Fruit fly (Drosophila melanogaster) whole organism, embryonic: ENCODE measurements around the gene CG17826.

Experiments used
- Awh ChIP-seq: fragments of 200-800 bp; sonication (Bioruptor generic); IDR thresholded peaks from 2 replicates; pipeline ENCODE4, ENCODE4 v1.3.6; 2022; ENCODE audit warnings: missing biosample characterization, missing genetic modification characterization
- Blimp-1 ChIP-seq: fragments of 200-800 bp; sonication (Bioruptor generic); optimal IDR thresholded peaks from 3 replicates; lab custom pipeline; 2018; ENCODE audit warnings: missing biosample characterization, missing genetic modification characterization, mild to moderate bottlenecking, moderate library complexity, missing genetic modification reagents
- BtbVII ChIP-seq: fragments of 200-800 bp; sonication (Bioruptor generic); optimal IDR thresholded peaks from 3 replicates; lab custom pipeline; 2017; ENCODE audit warnings: missing biosample characterization, mild to moderate bottlenecking, missing genetic modification characterization
- CG11398 ChIP-seq: fragments of 200-800 bp; sonication (Bioruptor generic); optimal IDR thresholded peaks from 2 replicates; lab custom pipeline; 2016; ENCODE audit warnings: missing biosample characterization, missing genetic modification characterization
- CG11695 ChIP-seq: fragments of 200-800 bp; sonication (Bioruptor generic); IDR thresholded peaks from 3 replicates; pipeline ENCODE4 v1.3.6; 2022; ENCODE audit warnings: missing biosample characterization, missing genetic modification characterization
- CG12071 ChIP-seq: fragments of 200-800 bp; sonication (Bioruptor generic); optimal IDR thresholded peaks from 3 replicates; lab custom pipeline; 2018; ENCODE audit warnings: missing biosample characterization, mild to moderate bottlenecking, missing genetic modification characterization
- CG12236 ChIP-seq: fragments of 200-800 bp; sonication (Bioruptor generic); optimal IDR thresholded peaks from 2 replicates; lab custom pipeline; 2016; ENCODE audit warnings: missing biosample characterization, missing genetic modification characterization
- CG14014 ChIP-seq: fragments of 200-800 bp; sonication (Bioruptor generic); IDR thresholded peaks from 2 replicates; pipeline ENCODE4 v1.3.6; 2022; ENCODE audit warnings: missing biosample characterization, missing genetic modification characterization
- CG15479 ChIP-seq: fragments of 200-800 bp; sonication (Bioruptor generic); optimal IDR thresholded peaks from 3 replicates; lab custom pipeline; 2019; ENCODE audit warnings: missing biosample characterization, mild to moderate bottlenecking, missing genetic modification characterization, moderate library complexity
- CG15514 ChIP-seq: fragments of 200-800 bp; sonication (Bioruptor generic); optimal IDR thresholded peaks from 3 replicates; lab custom pipeline; 2017; ENCODE audit warnings: missing biosample characterization, missing genetic modification characterization, mild to moderate bottlenecking, moderate library complexity, missing genetic modification reagents
- CG17186 ChIP-seq: fragments of 200-800 bp; sonication (Bioruptor generic); optimal IDR thresholded peaks from 3 replicates; lab custom pipeline; 2017; ENCODE audit warnings: missing biosample characterization, missing genetic modification reagents, missing genetic modification characterization
- CG18011 ChIP-seq: fragments of 200-800 bp; sonication (Bioruptor generic); optimal IDR thresholded peaks from 2 replicates; lab custom pipeline; 2017; ENCODE audit warnings: missing biosample characterization, missing genetic modification characterization, mild to moderate bottlenecking, moderate library complexity, missing genotype
- CG3281 ChIP-seq: fragments of 200-800 bp; sonication (Bioruptor generic); optimal IDR thresholded peaks from 3 replicates; lab custom pipeline; 2017; ENCODE audit warnings: missing biosample characterization, mild to moderate bottlenecking, missing genetic modification characterization
- CG5953 ChIP-seq: fragments of 200-800 bp; sonication (Bioruptor generic); IDR thresholded peaks from 2 replicates; pipeline ENCODE4 v1.3.6; 2022; ENCODE audit warnings: missing biosample characterization, missing genetic modification characterization
- CG6654 ChIP-seq: fragments of 200-800 bp; sonication (Bioruptor generic); optimal IDR thresholded peaks from 2 replicates; lab custom pipeline; 2017; ENCODE audit warnings: missing biosample characterization, mild to moderate bottlenecking, missing genetic modification characterization
- CG7357 ChIP-seq: fragments of 200-800 bp; sonication (Bioruptor generic); IDR thresholded peaks from 3 replicates; pipeline ENCODE4 v1.3.6; 2022; ENCODE audit warnings: missing biosample characterization, missing genetic modification characterization
- CG8290 ChIP-seq, 3 experiments: fragments of 200-800 bp; sonication (Bioruptor generic); optimal IDR thresholded peaks; 2 replicates each; lab custom pipeline; 2016 to 2019; ENCODE audit warnings: missing biosample characterization in 3 of 3, missing genetic modification characterization in 3 of 3, mild to moderate bottlenecking in 2 of 3, moderate library complexity in 1 of 3
- CG8388 ChIP-seq: fragments of 200-800 bp; sonication (Bioruptor generic); optimal IDR thresholded peaks from 2 replicates; lab custom pipeline; 2019; ENCODE audit warnings: missing biosample characterization, mild to moderate bottlenecking, missing genetic modification characterization, moderate library complexity
- CTCF ChIP-seq: fragments of 200-800 bp; sonication (Bioruptor generic); optimal IDR thresholded peaks from 2 replicates; lab custom pipeline; 2017; ENCODE audit warnings: missing biosample characterization, mild to moderate bottlenecking, missing genetic modification characterization, moderate library complexity
- Chrac-16 ChIP-seq: fragments of 200-800 bp; sonication (Bioruptor generic); optimal IDR thresholded peaks from 3 replicates; lab custom pipeline; 2016; ENCODE audit warnings: missing biosample characterization, missing genetic modification characterization
- D ChIP-seq, 2 experiments: fragments of 200-800 bp in 1 of 2; fragments of >200 bp in 1 of 2; sonication (Bioruptor generic) in 1 of 2; optimal IDR thresholded peaks; 2 replicates in 1 of 2; 3 replicates in 1 of 2; lab custom pipeline; 2017; ENCODE audit warnings: mild to moderate bottlenecking in 1 of 2, missing biosample characterization in 1 of 2, missing genetic modification characterization in 1 of 2, missing genetic modification reagents in 1 of 2
- Dll ChIP-seq: fragments of 200-800 bp; sonication (Bioruptor generic); IDR thresholded peaks from 4 replicates; pipeline ENCODE4 v1.3.6; 2022; ENCODE audit warnings: missing biosample characterization, missing genetic modification characterization; ENCODE audit not compliant: partially characterized antibody
- Dref ChIP-seq: fragments of 200-800 bp; sonication (Bioruptor generic); IDR thresholded peaks from 2 replicates; pipeline ENCODE4 v1.3.6; 2022; ENCODE audit warnings: missing biosample characterization, missing genetic modification characterization
- GATAe ChIP-seq: fragments of 200-800 bp; sonication (Bioruptor generic); conservative IDR thresholded peaks from 2 replicates; pipeline ENCODE4 v1.3.6; 2022; ENCODE audit warnings: missing biosample characterization, missing genetic modification characterization
- Hey ChIP-seq: fragments of 200-800 bp; sonication (Bioruptor generic); optimal IDR thresholded peaks from 3 replicates; lab custom pipeline; 2018; ENCODE audit warnings: missing biosample characterization, mild to moderate bottlenecking, missing genetic modification characterization
- MBD-R2 ChIP-seq: fragments of 200-800 bp; sonication (Bioruptor generic); IDR thresholded peaks from 2 replicates; pipeline ENCODE4 v1.3.6; 2022; ENCODE audit warnings: missing biosample characterization, missing genetic modification characterization
- NC2α ChIP-seq: fragments of 200-800 bp; sonication (Bioruptor generic); optimal IDR thresholded peaks from 2 replicates; lab custom pipeline; 2016; ENCODE audit warnings: missing biosample characterization, missing genetic modification characterization
- NK7.1 ChIP-seq: fragments of 200-800 bp; sonication (Bioruptor generic); optimal IDR thresholded peaks from 3 replicates; lab custom pipeline; 2016; ENCODE audit warnings: missing biosample characterization, missing genetic modification characterization
- Oli ChIP-seq: fragments of 200-800 bp; sonication (Bioruptor generic); optimal IDR thresholded peaks from 2 replicates; lab custom pipeline; 2018; ENCODE audit warnings: missing biosample characterization, mild to moderate bottlenecking, missing genetic modification characterization, moderate library complexity
- Scr ChIP-seq: fragments of 200-800 bp; sonication (Bioruptor generic); IDR thresholded peaks from 2 replicates; pipeline ENCODE4 v1.3.6; 2022; ENCODE audit warnings: missing biosample characterization, missing genetic modification characterization; ENCODE audit not compliant: partially characterized antibody
- Vsx1 ChIP-seq: fragments of 200-800 bp; sonication (Bioruptor generic); optimal IDR thresholded peaks from 2 replicates; lab custom pipeline; 2017; ENCODE audit warnings: missing biosample characterization, mild to moderate bottlenecking, missing genetic modification characterization, missing genetic modification reagents
- Xrp1 ChIP-seq: fragments of 200-800 bp; sonication (Bioruptor generic); IDR thresholded peaks from 2 replicates; pipeline ENCODE4 v1.3.6; 2022; ENCODE audit warnings: missing biosample characterization, missing genetic modification characterization
- ab ChIP-seq: fragments of 200-800 bp; sonication (Bioruptor generic); optimal IDR thresholded peaks from 2 replicates; lab custom pipeline; 2016; ENCODE audit warnings: missing biosample characterization, missing genetic modification characterization
- dimm ChIP-seq: fragments of 200-800 bp; sonication (Bioruptor generic); IDR thresholded peaks from 2 replicates; pipeline ENCODE4 v1.3.6; 2022; ENCODE audit warnings: missing biosample characterization, missing genetic modification characterization
- disco-r ChIP-seq: fragments of 200-800 bp; sonication (Bioruptor generic); optimal IDR thresholded peaks from 2 replicates; lab custom pipeline; 2016; ENCODE audit warnings: missing biosample characterization, missing genetic modification characterization
- ewg ChIP-seq: fragments of 200-800 bp; sonication (Bioruptor generic); optimal IDR thresholded peaks from 3 replicates; lab custom pipeline; 2017; ENCODE audit warnings: mild to moderate bottlenecking, missing biosample characterization, missing genetic modification reagents, missing genetic modification characterization
- exex ChIP-seq: fragments of 200-800 bp; sonication (Bioruptor generic); optimal IDR thresholded peaks from 4 replicates; lab custom pipeline; 2018; ENCODE audit warnings: missing biosample characterization, mild to moderate bottlenecking, missing genetic modification characterization, moderate library complexity
- grn ChIP-seq: fragments of 200-800 bp; sonication (Bioruptor generic); optimal IDR thresholded peaks from 3 replicates; lab custom pipeline; 2017; ENCODE audit warnings: missing biosample characterization, missing genetic modification characterization
- gsb-n ChIP-seq: fragments of 200-800 bp; sonication (Bioruptor generic); optimal IDR thresholded peaks from 3 replicates; lab custom pipeline; 2018; ENCODE audit warnings: missing biosample characterization, mild to moderate bottlenecking, missing genetic modification characterization
- ham ChIP-seq: fragments of 200-800 bp; sonication (Bioruptor generic); IDR thresholded peaks from 2 replicates; pipeline ENCODE4 v1.3.6; 2022; ENCODE audit warnings: missing biosample characterization, missing genetic modification characterization
- knrl ChIP-seq: fragments of 200-800 bp; sonication (Bioruptor generic); IDR thresholded peaks from 3 replicates; pipeline ENCODE4 v1.3.6; 2022; ENCODE audit warnings: missing biosample characterization, missing genetic modification characterization; ENCODE audit not compliant: partially characterized antibody
- mam ChIP-seq: fragments of 200-800 bp; sonication (Bioruptor generic); optimal IDR thresholded peaks from 3 replicates; lab custom pipeline; 2016; ENCODE audit warnings: missing biosample characterization, missing genetic modification characterization
- mirr ChIP-seq: fragments of 200-800 bp; sonication (Bioruptor generic); optimal IDR thresholded peaks from 3 replicates; lab custom pipeline; 2018; ENCODE audit warnings: missing biosample characterization, mild to moderate bottlenecking, missing genetic modification characterization
- pho ChIP-seq: fragments of 200-800 bp; sonication (Bioruptor generic); optimal IDR thresholded peaks from 2 replicates; lab custom pipeline; 2016; ENCODE audit warnings: missing biosample characterization, missing genetic modification characterization
- rib ChIP-seq: fragments of 200-800 bp; sonication (Bioruptor generic); IDR thresholded peaks from 2 replicates; pipeline ENCODE4 v1.3.6; 2022; ENCODE audit warnings: missing biosample characterization, missing genetic modification characterization
- tna ChIP-seq: fragments of 200-800 bp; sonication (Bioruptor generic); IDR thresholded peaks from 2 replicates; pipeline ENCODE4 v1.3.6; 2022; ENCODE audit warnings: missing biosample characterization, missing genetic modification characterization; ENCODE audit not compliant: partially characterized antibody
- tx ChIP-seq: fragments of 200-800 bp; sonication (Bioruptor generic); optimal IDR thresholded peaks from 2 replicates; lab custom pipeline; 2016; ENCODE audit warnings: missing biosample characterization, missing genetic modification characterization

The CG17826 gene

dm6 chr3L:11941612-11942011, 8.0 kb upstream of the CG17826 start, which contains the start of gene Rpt4R:
Gene Rpt4R (plus strand): TSS chr3L:11941912.
- TF ChIP-seq CG15514 (GFP tag; lab: Kevin White, UChicago), result peak; percentile 17
- peak; percentile 75 for TF ChIP-seq CTCF (GFP tag; lab: Kevin White, UChicago)
- TF ChIP-seq pho (GFP tag; lab: Kevin White, UChicago), result no peak

dm6 chr3L:11944752-11945151, 4.9 kb upstream of the CG17826 start, which contains the start of gene CG5883:
Gene CG5883 (minus strand): TSS chr3L:11944852.
- TF ChIP-seq CG8388 (GFP tag; lab: Kevin White, UChicago) (peak; percentile 6), CG7357 (no peak), dimm (no peak)
- TF ChIP-seq, all 482 proteins: peak for 1

DNA sequence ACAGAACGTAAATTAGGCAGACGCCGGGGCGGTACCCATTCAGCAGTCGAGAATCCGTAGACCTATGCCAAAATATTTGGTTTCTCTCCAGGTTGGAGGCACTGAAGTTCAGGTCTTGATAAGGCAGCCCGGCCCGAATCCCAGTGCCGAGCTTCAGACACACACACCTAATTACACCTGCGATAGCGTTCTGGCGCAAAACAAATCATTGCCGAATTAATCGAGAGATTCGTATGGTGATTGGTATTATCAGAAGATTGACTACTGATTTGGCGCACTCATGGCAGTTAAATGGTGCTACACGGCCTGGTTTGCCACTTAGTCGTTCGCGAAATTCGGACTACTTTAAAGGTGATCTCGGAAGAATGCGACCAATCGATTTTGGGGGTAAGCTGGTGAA, 2.3 kb upstream of the CG17826 start, which contains the start of gene CG7252:
Gene CG7252 (plus strand): TSS at position 319 of the 400 bp plus-strand sequence.
- TF ChIP-seq Dref, result no peak
- peak; percentile 82 for TF ChIP-seq grn (GFP tag; lab: Kevin White, UChicago)
- TF ChIP-seq Chrac-16 (GFP tag; lab: Kevin White, UChicago), result no peak
- TF ChIP-seq tx (GFP tag; lab: Kevin White, UChicago), result no peak
- no peak for TF ChIP-seq BtbVII (GFP tag; lab: Kevin White, UChicago)
- no peak for TF ChIP-seq CG14014 (GFP tag; lab: Robert Waterston, UW)
- TF ChIP-seq GATAe, result peak; percentile 46; the same call in 1 of the 2 replicates
- TF ChIP-seq Vsx1, result no peak
- peak; percentile 96 for TF ChIP-seq exex (tag; lab: Kevin White, UChicago)
- peak; percentile 87 for TF ChIP-seq Hey (tag; lab: Kevin White, UChicago)
- no peak for TF ChIP-seq gsb-n (tag; lab: Kevin White, UChicago)
- TF ChIP-seq rib, result no peak
- TF ChIP-seq ab (GFP tag; lab: Kevin White, UChicago), result no peak
- TF ChIP-seq D (optimal IDR thresholded peaks at IDR 0.05; lab: Kevin White, UChicago), result no peak
- TF ChIP-seq D (GFP tag; optimal IDR thresholded peaks at IDR 0.05; lab: Kevin White, UChicago), result no peak
- no peak for TF ChIP-seq tna
- no peak for TF ChIP-seq MBD-R2 (GFP tag; lab: Robert Waterston, UW)
- no peak for TF ChIP-seq Xrp1 (GFP tag; lab: Robert Waterston, UW)
- no peak for TF ChIP-seq disco-r (GFP tag; lab: Kevin White, UChicago)
- no peak for TF ChIP-seq CG3281 (GFP tag; lab: Kevin White, UChicago)
- no peak for TF ChIP-seq mam (GFP tag; lab: Kevin White, UChicago)
- no peak for TF ChIP-seq CG5953 (GFP tag; lab: Robert Waterston, UW)
- no peak for TF ChIP-seq ewg (GFP tag; lab: Kevin White, UChicago)
- TF ChIP-seq NC2α, result no peak
- no peak for TF ChIP-seq CG8290 (GFP tag; optimal IDR thresholded peaks at IDR 0.05; lab: Kevin White, UChicago)
- TF ChIP-seq CG8290 (tag; optimal IDR thresholded peaks at IDR 0.05; lab: Kevin White, UChicago), result no peak
- TF ChIP-seq CG11398 (GFP tag; lab: Kevin White, UChicago), result no peak
- no peak for TF ChIP-seq CG18011 (GFP tag; lab: Kevin White, UChicago)
- TF ChIP-seq CG17186, result no peak
- peak; percentile 54 for TF ChIP-seq mirr
- no peak for TF ChIP-seq CG15479 (GFP tag; lab: Kevin White, UChicago)
- no peak for TF ChIP-seq NK7.1 (GFP tag; lab: Kevin White, UChicago)
- no peak for TF ChIP-seq CG12071 (GFP tag; lab: Kevin White, UChicago)
- TF ChIP-seq Awh (GFP tag; lab: Robert Waterston, UW), result no peak
- no peak for TF ChIP-seq CG6654 (GFP tag; lab: Kevin White, UChicago)
- no peak for TF ChIP-seq CG11695 (GFP tag; lab: Robert Waterston, UW)
- TF ChIP-seq CG8388 (GFP tag; lab: Kevin White, UChicago), result no peak
- no peak for TF ChIP-seq Dll (GFP tag; lab: Robert Waterston, UW)
- no peak for TF ChIP-seq Scr (GFP tag; lab: Robert Waterston, UW)
- TF ChIP-seq ham (GFP tag; lab: Robert Waterston, UW), result no peak
- no peak for TF ChIP-seq CG12236 (GFP tag; lab: Kevin White, UChicago)
- TF ChIP-seq knrl (GFP tag; lab: Robert Waterston, UW), result no peak
- no peak for TF ChIP-seq Oli
- TF ChIP-seq Blimp-1 (GFP tag; lab: Kevin White, UChicago), result no peak
